Worm (Caenorhabditis elegans): ENCODE data around the gene T22B7.8.

The T22B7.8 gene

ce11 chrX:5686065-5686464 is 54.3 kb downstream of the T22B7.8 start, which contains the start of gene set-20 (continued):
- TF ChIP-seq nhr-11 (tag; optimal IDR thresholded peaks at IDR 0.05) (no peak), nhr-77 (tag; optimal IDR thresholded peaks at IDR 0.05) (no peak), zag-1 (tag; optimal IDR thresholded peaks at IDR 0.05) (no peak), skn-1 (tag; optimal IDR thresholded peaks at IDR 0.05) (no peak), lin-15B (tag; optimal IDR thresholded peaks at IDR 0.05) (peak; percentile 9), fos-1 (tag; optimal IDR thresholded peaks at IDR 0.05) (peak; percentile 71), ztf-11 (tag; optimal IDR thresholded peaks at IDR 0.05) (no peak), nhr-43 (tag; optimal IDR thresholded peaks at IDR 0.05; ENCODE audit: poor library complexity, severe bottlenecking) (peak; percentile 12), nfya-1 (tag; optimal IDR thresholded peaks at IDR 0.05; ENCODE audit: insufficient read depth) (peak; percentile 69), nhr-23 (tag; optimal IDR thresholded peaks at IDR 0.05) (peak; percentile 59), egl-27 (tag; optimal IDR thresholded peaks at IDR 0.05) (no peak), unc-39 (tag; optimal IDR thresholded peaks at IDR 0.05) (no peak), hmg-11 (tag; optimal IDR thresholded peaks at IDR 0.05) (peak; percentile 93), elt-2 (tag; optimal IDR thresholded peaks at IDR 0.05) (no peak), tbx-2 (tag; optimal IDR thresholded peaks at IDR 0.05) (no peak), nhr-67 (tag; optimal IDR thresholded peaks at IDR 0.05) (no peak), mdl-1 (tag; optimal IDR thresholded peaks at IDR 0.05) (no peak), ceh-9 (tag; optimal IDR thresholded peaks at IDR 0.05) (no peak), pha-4 (tag; optimal IDR thresholded peaks at IDR 0.05) (peak; percentile 34), lsy-12 (tag; optimal IDR thresholded peaks at IDR 0.05) (no peak), sea-2 (GFP tag; optimal IDR thresholded peaks at IDR 0.05) (no peak), ama-1 (optimal IDR thresholded peaks at IDR 0.05) (no peak)

Measured in whole organism, L3 larva.